Fruit fly (Drosophila melanogaster) whole organism, embryonic: ENCODE data around the gene beag.
A peak's percentile ranks its signal among the peaks of the same experiment; 100 is the strongest.

Source experiments
- Atf3 ChIP-seq: fragments of 200-800 bp; sonication (Bioruptor generic); optimal IDR thresholded peaks from 3 replicates; lab custom pipeline; 2016; ENCODE audit warnings: missing biosample characterization, missing genetic modification characterization
- BEAF-32 ChIP-seq: fragments of 200-800 bp; sonication (Bioruptor generic); optimal IDR thresholded peaks from 3 replicates; lab custom pipeline; 2017; ENCODE audit warnings: missing biosample characterization, missing genetic modification characterization, mild to moderate bottlenecking, moderate library complexity, missing genetic modification reagents
- Blimp-1 ChIP-seq: fragments of 200-800 bp; sonication (Bioruptor generic); optimal IDR thresholded peaks from 3 replicates; lab custom pipeline; 2018; ENCODE audit warnings: missing biosample characterization, missing genetic modification characterization, mild to moderate bottlenecking, moderate library complexity, missing genetic modification reagents
- BtbVII ChIP-seq: fragments of 200-800 bp; sonication (Bioruptor generic); optimal IDR thresholded peaks from 3 replicates; lab custom pipeline; 2017; ENCODE audit warnings: missing biosample characterization, mild to moderate bottlenecking, missing genetic modification characterization
- CG10267 ChIP-seq: fragments of 200-800 bp; sonication (Bioruptor generic); optimal IDR thresholded peaks from 2 replicates; lab custom pipeline; 2018; ENCODE audit warnings: missing biosample characterization, mild to moderate bottlenecking, missing genetic modification characterization, moderate library complexity
- CG11247 ChIP-seq: fragments of 200-800 bp; sonication (Bioruptor generic); IDR thresholded peaks from 2 replicates; pipeline ENCODE4 v1.3.6; 2022; ENCODE audit warnings: missing biosample characterization, missing genetic modification characterization
- CG12391 ChIP-seq: fragments of 200-800 bp; sonication (Bioruptor generic); optimal IDR thresholded peaks from 3 replicates; lab custom pipeline; 2018; ENCODE audit warnings: missing biosample characterization, mild to moderate bottlenecking, missing genetic modification characterization, moderate library complexity
- CG12769 ChIP-seq: fragments of 200-800 bp; sonication (Bioruptor generic); optimal IDR thresholded peaks from 2 replicates; lab custom pipeline; 2019; ENCODE audit warnings: missing biosample characterization, mild to moderate bottlenecking, missing genetic modification characterization, moderate library complexity
- CG12942 ChIP-seq: fragments of 200-800 bp; sonication (Bioruptor generic); optimal IDR thresholded peaks from 3 replicates; lab custom pipeline; 2016; ENCODE audit warnings: missing biosample characterization, missing genetic modification characterization
- CG14441 ChIP-seq: fragments of 200-800 bp; sonication (Bioruptor generic); IDR thresholded peaks from 2 replicates; pipeline ENCODE4 v1.3.6; 2022; ENCODE audit warnings: missing biosample characterization, missing genetic modification characterization
- CG15601 ChIP-seq: fragments of 200-800 bp; sonication (Bioruptor generic); optimal IDR thresholded peaks from 3 replicates; lab custom pipeline; 2019; ENCODE audit warnings: missing biosample characterization, mild to moderate bottlenecking, missing genetic modification characterization, moderate library complexity
- CG15696 ChIP-seq: fragments of 200-800 bp; sonication (Bioruptor generic); optimal IDR thresholded peaks from 2 replicates; lab custom pipeline; 2019; ENCODE audit warnings: missing biosample characterization, mild to moderate bottlenecking, missing genetic modification characterization, moderate library complexity
- CG18764 ChIP-seq: fragments of 200-800 bp; sonication (Bioruptor generic); optimal IDR thresholded peaks from 3 replicates; lab custom pipeline; 2016; ENCODE audit warnings: missing biosample characterization, missing genetic modification characterization
- CG2202 ChIP-seq: fragments of 200-800 bp; sonication (Bioruptor generic); optimal IDR thresholded peaks from 2 replicates; lab custom pipeline; 2018; ENCODE audit warnings: missing biosample characterization, mild to moderate bottlenecking, missing genetic modification characterization
- CG2889 ChIP-seq: fragments of 200-800 bp; sonication (Bioruptor generic); IDR thresholded peaks from 3 replicates; pipeline ENCODE4 v1.3.6; 2022; ENCODE audit warnings: missing biosample characterization, missing genetic modification characterization
- CG3995 ChIP-seq: fragments of 200-800 bp; sonication (Bioruptor generic); optimal IDR thresholded peaks from 3 replicates; lab custom pipeline; 2016; ENCODE audit warnings: missing biosample characterization, missing genetic modification characterization
- CG43689 ChIP-seq: fragments of 200-800 bp; sonication (Bioruptor generic); IDR thresholded peaks from 2 replicates; pipeline ENCODE4 v1.3.6; 2022; ENCODE audit warnings: missing biosample characterization, missing genetic modification characterization
- CG4707 ChIP-seq: fragments of 200-800 bp; sonication (Bioruptor generic); optimal IDR thresholded peaks from 2 replicates; lab custom pipeline; 2018; ENCODE audit warnings: missing biosample characterization, mild to moderate bottlenecking, missing genetic modification characterization, moderate library complexity
- CG6175 ChIP-seq: fragments of 200-800 bp; sonication (Bioruptor generic); IDR thresholded peaks from 3 replicates; pipeline ENCODE4 v1.3.6; 2022; ENCODE audit warnings: missing biosample characterization, missing genetic modification characterization
- CG8089 ChIP-seq: fragments of 200-800 bp; sonication (Bioruptor generic); optimal IDR thresholded peaks from 3 replicates; lab custom pipeline; 2016; ENCODE audit warnings: missing biosample characterization, missing genetic modification characterization
- CG8290 ChIP-seq, 3 experiments: fragments of 200-800 bp; sonication (Bioruptor generic); optimal IDR thresholded peaks; 2 replicates each; lab custom pipeline; 2016 to 2019; ENCODE audit warnings: missing biosample characterization in 3 of 3, missing genetic modification characterization in 3 of 3, mild to moderate bottlenecking in 2 of 3, moderate library complexity in 1 of 3
- CG9817 ChIP-seq: fragments of 200-800 bp; sonication (Bioruptor generic); optimal IDR thresholded peaks from 2 replicates; lab custom pipeline; 2018; ENCODE audit warnings: missing biosample characterization, mild to moderate bottlenecking, missing genetic modification characterization, moderate library complexity
- CHES-1-like ChIP-seq: fragments of 200-800 bp; sonication (Bioruptor generic); optimal IDR thresholded peaks from 2 replicates; lab custom pipeline; 2016; ENCODE audit warnings: missing biosample characterization, missing genetic modification characterization
- D ChIP-seq, 2 experiments: fragments of 200-800 bp in 1 of 2; fragments of >200 bp in 1 of 2; sonication (Bioruptor generic) in 1 of 2; optimal IDR thresholded peaks; 2 replicates in 1 of 2; 3 replicates in 1 of 2; lab custom pipeline; 2017; ENCODE audit warnings: mild to moderate bottlenecking in 1 of 2, missing biosample characterization in 1 of 2, missing genetic modification characterization in 1 of 2, missing genetic modification reagents in 1 of 2
- Dek ChIP-seq: fragments of 200-800 bp; sonication (Bioruptor generic); optimal IDR thresholded peaks from 3 replicates; lab custom pipeline; 2019; ENCODE audit warnings: missing biosample characterization, mild to moderate bottlenecking, missing genetic modification characterization, moderate library complexity
- Dfd ChIP-seq, 2 experiments: fragments of >200 bp; optimal IDR thresholded peaks; 2 replicates each; lab custom pipeline; 2017; ENCODE audit warnings: missing biosample characterization in 2 of 2, missing genetic modification characterization in 2 of 2
- ERR ChIP-seq: fragments of 200-800 bp; sonication (Bioruptor generic); optimal IDR thresholded peaks from 2 replicates; lab custom pipeline; 2016; ENCODE audit warnings: missing biosample characterization, missing genetic modification characterization
- Ets65A ChIP-seq: fragments of 200-800 bp; sonication (Bioruptor generic); peaks from one replicate; lab custom pipeline; 2016; ENCODE audit warnings: missing biosample characterization, missing genetic modification characterization
- Ets97D ChIP-seq: fragments of 200-800 bp; sonication (Bioruptor generic); optimal IDR thresholded peaks from 3 replicates; lab custom pipeline; 2016; ENCODE audit warnings: missing biosample characterization, missing genetic modification characterization
- Gsc ChIP-seq: fragments of 200-800 bp; sonication (Bioruptor generic); IDR thresholded peaks from 2 replicates; pipeline ENCODE4 v1.3.6; 2022; ENCODE audit warnings: missing biosample characterization, missing genetic modification characterization
- H15 ChIP-seq: fragments of 200-800 bp; sonication (Bioruptor generic); IDR thresholded peaks from 3 replicates; pipeline ENCODE4 v1.3.6; 2022; ENCODE audit warnings: missing biosample characterization, missing genetic modification characterization
- H2.0 ChIP-seq: fragments of 200-800 bp; sonication (Bioruptor generic); IDR thresholded peaks from 2 replicates; pipeline ENCODE4 v1.3.6; 2022; ENCODE audit warnings: missing biosample characterization, missing genetic modification characterization
- MESR4 ChIP-seq: fragments of 200-800 bp; sonication (Bioruptor generic); optimal IDR thresholded peaks from 2 replicates; lab custom pipeline; 2018; ENCODE audit warnings: missing biosample characterization, mild to moderate bottlenecking, missing genetic modification characterization, moderate library complexity
- MTF-1 ChIP-seq: fragments of 200-800 bp; sonication (Bioruptor generic); optimal IDR thresholded peaks from 2 replicates; lab custom pipeline; 2018; ENCODE audit warnings: missing biosample characterization, mild to moderate bottlenecking, missing genetic modification characterization, borderline replicate concordance
- cas ChIP-seq: fragments of 200-800 bp; sonication (Bioruptor generic); IDR thresholded peaks from 2 replicates; pipeline ENCODE4 v1.3.6; 2022; ENCODE audit warnings: missing biosample characterization, missing genetic modification characterization
- cg ChIP-seq: fragments of 200-800 bp; sonication (Bioruptor generic); optimal IDR thresholded peaks from 3 replicates; lab custom pipeline; 2019; ENCODE audit warnings: missing biosample characterization, mild to moderate bottlenecking, missing genetic modification characterization, moderate library complexity
- crp ChIP-seq, 2 experiments: fragments of 200-800 bp; sonication (Bioruptor generic); optimal IDR thresholded peaks; 2 replicates in 1 of 2; 3 replicates in 1 of 2; lab custom pipeline; 2017; ENCODE audit warnings: missing biosample characterization in 2 of 2, missing genetic modification characterization in 2 of 2, mild to moderate bottlenecking in 1 of 2, moderate library complexity in 1 of 2
- dm ChIP-seq: fragments of 200-800 bp; sonication (Bioruptor generic); optimal IDR thresholded peaks from 3 replicates; lab custom pipeline; 2016; ENCODE audit warnings: missing biosample characterization, missing genetic modification characterization
- eyg ChIP-seq: fragments of 200-800 bp; sonication (Bioruptor generic); optimal IDR thresholded peaks from 3 replicates; lab custom pipeline; 2016; ENCODE audit warnings: missing biosample characterization, missing genetic modification characterization
- jigr1 ChIP-seq: fragments of 200-800 bp; sonication (Bioruptor generic); IDR thresholded peaks from 3 replicates; pipeline ENCODE4 v1.3.6; 2022; ENCODE audit warnings: missing biosample characterization, missing genetic modification characterization
- jumu ChIP-seq: fragments of 200-800 bp; sonication (Bioruptor generic); optimal IDR thresholded peaks from 3 replicates; lab custom pipeline; 2016; ENCODE audit warnings: missing biosample characterization, missing genetic modification characterization
- kah ChIP-seq: fragments of 200-800 bp; sonication (Bioruptor generic); optimal IDR thresholded peaks from 2 replicates; lab custom pipeline; 2018; ENCODE audit warnings: missing biosample characterization, mild to moderate bottlenecking, missing genetic modification characterization
- luna ChIP-seq: fragments of 200-800 bp; sonication (Bioruptor generic); optimal IDR thresholded peaks from 2 replicates; lab custom pipeline; 2016; ENCODE audit warnings: missing biosample characterization, missing genetic modification characterization
- nerfin-2 ChIP-seq: fragments of 200-800 bp; sonication (Bioruptor generic); IDR thresholded peaks from 2 replicates; pipeline ENCODE4 v1.3.6; 2022; ENCODE audit warnings: missing biosample characterization, missing genetic modification characterization; ENCODE audit not compliant: partially characterized antibody
- peb ChIP-seq: fragments of 200-800 bp; sonication (Bioruptor generic); IDR thresholded peaks from 2 replicates; pipeline ENCODE4 v1.3.6; 2022; ENCODE audit warnings: missing biosample characterization, missing genetic modification characterization
- rib ChIP-seq: fragments of 200-800 bp; sonication (Bioruptor generic); IDR thresholded peaks from 2 replicates; pipeline ENCODE4 v1.3.6; 2022; ENCODE audit warnings: missing biosample characterization, missing genetic modification characterization
- sd ChIP-seq: fragments of 200-800 bp; sonication (Bioruptor generic); optimal IDR thresholded peaks from 3 replicates; lab custom pipeline; 2018; ENCODE audit warnings: missing biosample characterization, mild to moderate bottlenecking, missing genetic modification characterization, moderate library complexity
- sr ChIP-seq: fragments of 200-800 bp; sonication (Bioruptor generic); IDR thresholded peaks from 3 replicates; pipeline ENCODE4 v1.3.6; 2022; ENCODE audit warnings: missing biosample characterization, missing genetic modification characterization
- sug ChIP-seq: fragments of 200-800 bp; optimal IDR thresholded peaks from 2 replicates; lab custom pipeline; 2019; ENCODE audit warnings: missing biosample characterization, mild to moderate bottlenecking, missing genetic modification characterization, moderate library complexity
- wor ChIP-seq: fragments of 200-800 bp; sonication (Bioruptor generic); IDR thresholded peaks from 2 replicates; pipeline ENCODE4 v1.3.6; 2022; ENCODE audit warnings: missing biosample characterization, missing genetic modification characterization
- zfh1 ChIP-seq: fragments of 200-800 bp; sonication (Bioruptor generic); IDR thresholded peaks from 3 replicates; pipeline ENCODE4 v1.3.6; 2022; ENCODE audit warnings: missing biosample characterization, missing genetic modification characterization

beag gene

DNA sequence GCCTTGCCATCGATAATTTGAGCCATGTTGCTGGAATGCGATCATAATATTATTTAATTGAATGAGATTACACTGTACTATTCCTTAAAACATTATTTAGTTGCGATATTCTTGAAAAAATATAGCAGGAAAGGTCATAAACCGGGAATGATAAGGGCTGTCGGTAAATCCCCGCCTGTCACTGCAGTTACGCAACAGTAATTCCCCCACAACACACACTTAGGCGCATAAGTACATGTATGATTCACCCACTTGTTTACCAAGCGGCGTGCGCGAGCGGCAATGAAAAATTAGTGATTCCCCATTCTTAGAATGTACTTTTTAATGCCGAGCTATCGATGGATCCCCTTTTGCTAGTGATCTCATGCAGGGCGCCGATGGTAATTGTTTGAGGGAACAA is 21.3 kb downstream of the beag start:
- no peak for TF ChIP-seq D (optimal IDR thresholded peaks at IDR 0.05; lab: Kevin White, UChicago)
- TF ChIP-seq D (GFP tag; optimal IDR thresholded peaks at IDR 0.05; lab: Kevin White, UChicago) = no peak
- TF ChIP-seq Ets97D (GFP tag; lab: Kevin White, UChicago) = no peak
- no peak for TF ChIP-seq H15 (GFP tag; lab: Robert Waterston, UW)
- TF ChIP-seq H2.0 (GFP tag; lab: Robert Waterston, UW) = no peak
- no peak for TF ChIP-seq CG8089 (GFP tag; lab: Kevin White, UChicago)
- TF ChIP-seq Dfd (GFP tag; optimal IDR thresholded peaks at IDR 0.05; lab: Kevin White, UChicago) = no peak
- TF ChIP-seq CG18764 (GFP tag; lab: Kevin White, UChicago) = no peak
- TF ChIP-seq peb = no peak
- TF ChIP-seq Blimp-1 (GFP tag; lab: Kevin White, UChicago) = no peak
- TF ChIP-seq BEAF-32 (GFP tag; lab: Kevin White, UChicago) = peak; percentile 1
- TF ChIP-seq CG3995 (GFP tag; lab: Kevin White, UChicago) = no peak
- no peak for TF ChIP-seq wor
- TF ChIP-seq CG10267 = no peak
- no peak for TF ChIP-seq BtbVII (GFP tag; lab: Kevin White, UChicago)
- peak; percentile 25 for TF ChIP-seq sug (tag; lab: Kevin White, UChicago)
- no peak for TF ChIP-seq CG43689 (GFP tag; lab: Robert Waterston, UW)
- no peak for TF ChIP-seq luna (GFP tag; lab: Kevin White, UChicago)
- TF ChIP-seq CG4707 (GFP tag; lab: Kevin White, UChicago) = no peak
- TF ChIP-seq jigr1 (GFP tag; lab: Robert Waterston, UW) = no peak
- TF ChIP-seq MESR4 = no peak
- TF ChIP-seq sr (GFP tag; lab: Robert Waterston, UW) = no peak
- no peak for TF ChIP-seq Ets65A (GFP tag; lab: Kevin White, UChicago)
- no peak for TF ChIP-seq CHES-1-like (GFP tag; lab: Kevin White, UChicago)
- no peak for TF ChIP-seq MTF-1
- TF ChIP-seq CG6175 (GFP tag; lab: Robert Waterston, UW) = no peak
- no peak for TF ChIP-seq ERR (GFP tag; lab: Kevin White, UChicago)
- no peak for TF ChIP-seq Dek (tag; lab: Kevin White, UChicago)
- TF ChIP-seq CG12769 (tag; lab: Kevin White, UChicago) = peak; percentile 36
- no peak for TF ChIP-seq CG15601 (tag; lab: Kevin White, UChicago)
- no peak for TF ChIP-seq dm
- no peak for TF ChIP-seq nerfin-2
- TF ChIP-seq jumu (GFP tag; lab: Kevin White, UChicago) = no peak
- no peak for TF ChIP-seq CG11247 (GFP tag; lab: Robert Waterston, UW)
- TF ChIP-seq CG15696 (tag; lab: Kevin White, UChicago) = no peak
- no peak for TF ChIP-seq Gsc (GFP tag; lab: Robert Waterston, UW)
- no peak for TF ChIP-seq CG14441 (GFP tag; lab: Robert Waterston, UW)
- TF ChIP-seq sd (tag; lab: Kevin White, UChicago) = peak; percentile 46
- no peak for TF ChIP-seq CG12391
- no peak for TF ChIP-seq CG12942
- TF ChIP-seq kah = peak; percentile 50
- TF ChIP-seq eyg = no peak
- no peak for TF ChIP-seq cas (GFP tag; lab: Robert Waterston, UW)
- no peak for TF ChIP-seq CG2889 (GFP tag; lab: Robert Waterston, UW)
- TF ChIP-seq CG2202 (tag; lab: Kevin White, UChicago) = no peak
- no peak for TF ChIP-seq zfh1 (GFP tag; lab: Robert Waterston, UW)
- TF ChIP-seq CG9817 (tag; lab: Kevin White, UChicago) = no peak
- TF ChIP-seq crp (GFP tag; optimal IDR thresholded peaks at IDR 0.05; lab: Kevin White, UChicago) = no peak
- no peak for TF ChIP-seq Atf3 (GFP tag; lab: Kevin White, UChicago)
- no peak for TF ChIP-seq CG8290 (GFP tag; optimal IDR thresholded peaks at IDR 0.05; lab: Kevin White, UChicago)
- TF ChIP-seq CG8290 (tag; optimal IDR thresholded peaks at IDR 0.05; lab: Kevin White, UChicago) = peak in 1 of 2 experiments; percentile 9
- TF ChIP-seq cg (GFP tag; lab: Kevin White, UChicago) = peak; percentile 2
- no peak for TF ChIP-seq rib (GFP tag; lab: Robert Waterston, UW)
